Fruit fly (Drosophila melanogaster) whole organism, embryonic: ENCODE results near the gene Srp9.

Experiments used
- CG10267 ChIP-seq: fragments of 200-800 bp; sonication (Bioruptor generic); optimal IDR thresholded peaks from 2 replicates; lab custom pipeline; 2018; ENCODE audit warnings: missing biosample characterization, mild to moderate bottlenecking, missing genetic modification characterization, moderate library complexity
- CG12391 ChIP-seq: fragments of 200-800 bp; sonication (Bioruptor generic); optimal IDR thresholded peaks from 3 replicates; lab custom pipeline; 2018; ENCODE audit warnings: missing biosample characterization, mild to moderate bottlenecking, missing genetic modification characterization, moderate library complexity
- CG15696 ChIP-seq: fragments of 200-800 bp; sonication (Bioruptor generic); optimal IDR thresholded peaks from 2 replicates; lab custom pipeline; 2019; ENCODE audit warnings: missing biosample characterization, mild to moderate bottlenecking, missing genetic modification characterization, moderate library complexity
- CG1602 ChIP-seq: fragments of 200-800 bp; sonication (Bioruptor generic); optimal IDR thresholded peaks from 3 replicates; lab custom pipeline; 2016; ENCODE audit warnings: missing biosample characterization, missing genetic modification characterization
- CG17328 ChIP-seq: fragments of 200-800 bp; sonication (Bioruptor generic); IDR thresholded peaks from 2 replicates; pipeline ENCODE4 v1.3.6; 2022; ENCODE audit warnings: missing biosample characterization, missing genetic modification characterization
- CG17829 ChIP-seq: fragments of 200-800 bp; optimal IDR thresholded peaks from 2 replicates; lab custom pipeline; 2019; ENCODE audit warnings: missing biosample characterization, mild to moderate bottlenecking, missing genetic modification characterization, moderate library complexity
- CG31441 ChIP-seq: fragments of 200-800 bp; sonication (Bioruptor generic); IDR thresholded peaks from 2 replicates; pipeline ENCODE4 v1.3.6; 2022; ENCODE audit warnings: missing biosample characterization, missing genetic modification characterization
- CG34422 ChIP-seq: fragments of 200-800 bp; sonication (Bioruptor generic); IDR thresholded peaks from 3 replicates; pipeline ENCODE4 v1.3.6; 2022; ENCODE audit warnings: missing biosample characterization, missing genetic modification characterization
- CG3838 ChIP-seq: fragments of 200-800 bp; sonication (Bioruptor generic); optimal IDR thresholded peaks from 3 replicates; lab custom pipeline; 2016; ENCODE audit warnings: missing biosample characterization, missing genetic modification characterization
- CG4707 ChIP-seq: fragments of 200-800 bp; sonication (Bioruptor generic); optimal IDR thresholded peaks from 2 replicates; lab custom pipeline; 2018; ENCODE audit warnings: missing biosample characterization, mild to moderate bottlenecking, missing genetic modification characterization, moderate library complexity
- CG4854 ChIP-seq: fragments of 200-800 bp; sonication (Bioruptor generic); optimal IDR thresholded peaks from 2 replicates; lab custom pipeline; 2016; ENCODE audit warnings: missing biosample characterization, missing genetic modification characterization, inconsistent platforms
- CG7556 ChIP-seq: fragments of 200-800 bp; sonication (Bioruptor generic); optimal IDR thresholded peaks from 2 replicates; lab custom pipeline; 2017; ENCODE audit warnings: missing biosample characterization, mild to moderate bottlenecking, missing genetic modification characterization
- CG7745 ChIP-seq: fragments of 200-800 bp; sonication (Bioruptor generic); optimal IDR thresholded peaks from 2 replicates; lab custom pipeline; 2018; ENCODE audit warnings: missing biosample characterization, mild to moderate bottlenecking, missing genetic modification characterization, moderate library complexity
- CG7839 ChIP-seq: fragments of 200-800 bp; sonication (Bioruptor generic); optimal IDR thresholded peaks from 3 replicates; lab custom pipeline; 2018; ENCODE audit warnings: missing biosample characterization, mild to moderate bottlenecking, missing genetic modification characterization, moderate library complexity
- CG7963 ChIP-seq: fragments of 200-800 bp; sonication (Bioruptor generic); IDR thresholded peaks from 3 replicates; pipeline ENCODE4 v1.3.6; 2022; ENCODE audit warnings: missing biosample characterization, missing genetic modification characterization; ENCODE audit not compliant: partially characterized antibody
- CkIIα-i1 ChIP-seq: fragments of 200-800 bp; sonication (Bioruptor generic); IDR thresholded peaks from 2 replicates; pipeline ENCODE4 v1.3.6; 2022; ENCODE audit warnings: missing biosample characterization, missing genetic modification characterization
- CoRest ChIP-seq: fragments of 200-800 bp; sonication (Bioruptor generic); optimal IDR thresholded peaks from 3 replicates; lab custom pipeline; 2018; ENCODE audit warnings: missing biosample characterization, mild to moderate bottlenecking, missing genetic modification characterization, moderate library complexity
- D19A ChIP-seq: fragments of 200-800 bp; optimal IDR thresholded peaks from 3 replicates; lab custom pipeline; 2019; ENCODE audit warnings: missing biosample characterization, mild to moderate bottlenecking, missing genetic modification characterization, moderate library complexity
- D19B ChIP-seq: fragments of 200-800 bp; sonication (Bioruptor generic); optimal IDR thresholded peaks from 2 replicates; lab custom pipeline; 2017; ENCODE audit warnings: missing biosample characterization, mild to moderate bottlenecking, missing genetic modification characterization
- Dek ChIP-seq: fragments of 200-800 bp; sonication (Bioruptor generic); optimal IDR thresholded peaks from 3 replicates; lab custom pipeline; 2019; ENCODE audit warnings: missing biosample characterization, mild to moderate bottlenecking, missing genetic modification characterization, moderate library complexity
- Hr51 ChIP-seq, 2 experiments: fragments of 200-800 bp; sonication (Bioruptor generic); optimal IDR thresholded peaks; 2 replicates in 1 of 2; 3 replicates in 1 of 2; lab custom pipeline; 2016 to 2018; ENCODE audit warnings: missing biosample characterization in 2 of 2, missing genetic modification characterization in 2 of 2, mild to moderate bottlenecking in 1 of 2, moderate library complexity in 1 of 2
- Jarid2 ChIP-seq: fragments of 200-800 bp; sonication (Bioruptor generic); optimal IDR thresholded peaks from 3 replicates; lab custom pipeline; 2017; ENCODE audit warnings: mild to moderate bottlenecking, missing biosample characterization, missing genetic modification reagents, missing genetic modification characterization
- MTF-1 ChIP-seq: fragments of 200-800 bp; sonication (Bioruptor generic); optimal IDR thresholded peaks from 2 replicates; lab custom pipeline; 2018; ENCODE audit warnings: missing biosample characterization, mild to moderate bottlenecking, missing genetic modification characterization, borderline replicate concordance
- Med ChIP-seq: fragments of 200-800 bp; sonication (Bioruptor generic); peaks from one replicate; lab custom pipeline; 2016; ENCODE audit warnings: missing biosample characterization, missing genetic modification characterization, mild to moderate bottlenecking, inconsistent platforms, moderate library complexity
- Myb ChIP-seq: fragments of 200-800 bp; sonication (Bioruptor generic); optimal IDR thresholded peaks from 2 replicates; lab custom pipeline; 2016; ENCODE audit warnings: missing biosample characterization, missing genetic modification characterization
- Poxn ChIP-seq: fragments of 200-800 bp; sonication (Bioruptor generic); IDR thresholded peaks from 2 replicates; pipeline ENCODE4 v1.3.6; 2022; ENCODE audit warnings: missing biosample characterization, missing genetic modification characterization
- Sox100B ChIP-seq: fragments of 200-800 bp; sonication (Bioruptor generic); optimal IDR thresholded peaks from 3 replicates; lab custom pipeline; 2018; ENCODE audit warnings: missing biosample characterization, mild to moderate bottlenecking, missing genetic modification characterization
- Xbp1 ChIP-seq: fragments of 200-800 bp; sonication (Bioruptor generic); optimal IDR thresholded peaks from 3 replicates; lab custom pipeline; 2016; ENCODE audit warnings: missing biosample characterization, mild to moderate bottlenecking, missing genetic modification characterization
- al ChIP-seq: fragments of 200-800 bp; sonication (Bioruptor generic); IDR thresholded peaks from 2 replicates; pipeline ENCODE4 v1.3.6; 2022; ENCODE audit warnings: missing biosample characterization, missing genetic modification characterization
- br ChIP-seq: fragments of >200 bp; optimal IDR thresholded peaks from 2 replicates; lab custom pipeline; 2017
- cad ChIP-seq: fragments of >200 bp; optimal IDR thresholded peaks from 2 replicates; lab custom pipeline; 2017; ENCODE audit warnings: missing biosample characterization, missing genetic modification characterization
- chm ChIP-seq: fragments of 200-800 bp; sonication (Bioruptor generic); IDR thresholded peaks from 2 replicates; pipeline ENCODE4 v1.3.6; 2022; ENCODE audit warnings: missing biosample characterization, missing genetic modification characterization
- dmrt99B ChIP-seq: fragments of 200-800 bp; sonication (Bioruptor generic); optimal IDR thresholded peaks from 2 replicates; lab custom pipeline; 2018; ENCODE audit warnings: missing biosample characterization, mild to moderate bottlenecking, missing genetic modification characterization, moderate library complexity
- fd64A ChIP-seq: fragments of 200-800 bp; sonication (Bioruptor generic); optimal IDR thresholded peaks from 3 replicates; lab custom pipeline; 2018; ENCODE audit warnings: missing biosample characterization, mild to moderate bottlenecking, missing genetic modification characterization
- fd96Cb ChIP-seq: fragments of 200-800 bp; sonication (Bioruptor generic); optimal IDR thresholded peaks from 2 replicates; lab custom pipeline; 2018; ENCODE audit warnings: missing biosample characterization, mild to moderate bottlenecking, missing genetic modification characterization, moderate library complexity
- gcm ChIP-seq: fragments of 200-800 bp; sonication (Bioruptor generic); optimal IDR thresholded peaks from 2 replicates; lab custom pipeline; 2019; ENCODE audit warnings: missing biosample characterization, mild to moderate bottlenecking, missing genetic modification characterization, moderate library complexity
- grn ChIP-seq: fragments of 200-800 bp; sonication (Bioruptor generic); optimal IDR thresholded peaks from 3 replicates; lab custom pipeline; 2017; ENCODE audit warnings: missing biosample characterization, missing genetic modification characterization
- ham ChIP-seq: fragments of 200-800 bp; sonication (Bioruptor generic); IDR thresholded peaks from 2 replicates; pipeline ENCODE4 v1.3.6; 2022; ENCODE audit warnings: missing biosample characterization, missing genetic modification characterization
- hb ChIP-seq: fragments of 200-800 bp; sonication (Bioruptor generic); IDR thresholded peaks from 3 replicates; pipeline ENCODE4 v1.3.6; 2022; ENCODE audit warnings: missing biosample characterization, missing genetic modification characterization; ENCODE audit not compliant: partially characterized antibody
- jumu ChIP-seq: fragments of 200-800 bp; sonication (Bioruptor generic); optimal IDR thresholded peaks from 3 replicates; lab custom pipeline; 2016; ENCODE audit warnings: missing biosample characterization, missing genetic modification characterization
- lab ChIP-seq: fragments of 200-800 bp; sonication (Bioruptor generic); optimal IDR thresholded peaks from 3 replicates; lab custom pipeline; 2017; ENCODE audit warnings: missing biosample characterization, missing genetic modification characterization, mild to moderate bottlenecking, moderate library complexity, missing genetic modification reagents
- mirr ChIP-seq: fragments of 200-800 bp; sonication (Bioruptor generic); optimal IDR thresholded peaks from 3 replicates; lab custom pipeline; 2018; ENCODE audit warnings: missing biosample characterization, mild to moderate bottlenecking, missing genetic modification characterization
- salm ChIP-seq: fragments of 200-800 bp; sonication (Bioruptor generic); optimal IDR thresholded peaks from 2 replicates; lab custom pipeline; 2018; ENCODE audit warnings: missing biosample characterization, mild to moderate bottlenecking, missing genetic modification characterization
- slou ChIP-seq: fragments of 200-800 bp; sonication (Bioruptor generic); optimal IDR thresholded peaks from 3 replicates; lab custom pipeline; 2016; ENCODE audit warnings: missing biosample characterization, missing genetic modification characterization
- sug ChIP-seq: fragments of 200-800 bp; optimal IDR thresholded peaks from 2 replicates; lab custom pipeline; 2019; ENCODE audit warnings: missing biosample characterization, mild to moderate bottlenecking, missing genetic modification characterization, moderate library complexity
- tio ChIP-seq: fragments of 200-800 bp; sonication (Bioruptor generic); optimal IDR thresholded peaks from 2 replicates; lab custom pipeline; 2017; ENCODE audit warnings: missing biosample characterization, missing genetic modification characterization, inconsistent platforms

The Srp9 gene

dm6 chr3L:7960707-7961695 is 24.8 kb downstream of the Srp9 start (continued):
- TF ChIP-seq gcm (GFP tag; lab: Kevin White, UChicago): peak; percentile 14
- no peak for TF ChIP-seq Jarid2
- no peak for TF ChIP-seq CG4854
- TF ChIP-seq Dek: no peak
- peak; percentile 24; the same call in 1 of the 2 replicates for TF ChIP-seq CG17328 (GFP tag; lab: Robert Waterston, UW)
- no peak for TF ChIP-seq CG7963
- TF ChIP-seq slou (GFP tag; lab: Kevin White, UChicago): no peak
- TF ChIP-seq CG34422 (GFP tag; lab: Robert Waterston, UW): no peak
- TF ChIP-seq Xbp1 (GFP tag; lab: Kevin White, UChicago): no peak
- no peak for TF ChIP-seq jumu (GFP tag; lab: Kevin White, UChicago)
- no peak for TF ChIP-seq ham (GFP tag; lab: Robert Waterston, UW)
- peak; percentile 30; the same call in 1 of the 2 replicates for TF ChIP-seq chm (GFP tag; lab: Robert Waterston, UW)
- TF ChIP-seq al (GFP tag; lab: Robert Waterston, UW): no peak
- no peak for TF ChIP-seq hb (GFP tag; lab: Robert Waterston, UW)
- TF ChIP-seq CG31441 (GFP tag; lab: Robert Waterston, UW): no peak
- TF ChIP-seq sug (tag; lab: Kevin White, UChicago): peak; percentile 75
- TF ChIP-seq CG4707 (GFP tag; lab: Kevin White, UChicago): no peak
- no peak for TF ChIP-seq br (lab: Kevin White, UChicago)
- TF ChIP-seq Poxn: no peak

dm6 chr3L:7961973-7962753 is 26.0 kb downstream of the Srp9 start:
- TF ChIP-seq dmrt99B (tag; lab: Kevin White, UChicago) (peak; percentile 59), cad (GFP tag; lab: Kevin White, UChicago) (peak; percentile 9), CG1602 (GFP tag; lab: Kevin White, UChicago) (peak; percentile 1), CG3838 (GFP tag; lab: Kevin White, UChicago) (no peak), fd96Cb (tag; lab: Kevin White, UChicago) (peak; percentile 39), CG7745 (tag; lab: Kevin White, UChicago) (peak; percentile 47), jumu (GFP tag; lab: Kevin White, UChicago) (no peak), CG17829 (tag; lab: Kevin White, UChicago) (peak; percentile 57), CG12391 (tag; lab: Kevin White, UChicago) (peak; percentile 33), Hr51 (GFP tag; optimal IDR thresholded peaks at IDR 0.05; lab: Kevin White, UChicago) (peak in 1 of 2 experiments; percentile 46), MTF-1 (GFP tag; lab: Kevin White, UChicago) (peak; percentile 2), CG15696 (peak; percentile 19), CoRest (peak; percentile 57), Myb (GFP tag; lab: Kevin White, UChicago) (no peak), ham (GFP tag; lab: Robert Waterston, UW) (no peak), CG7556 (GFP tag; lab: Kevin White, UChicago) (peak; percentile 52), salm (peak; percentile 84), D19A (tag; lab: Kevin White, UChicago) (peak; percentile 44), fd64A (GFP tag; lab: Kevin White, UChicago) (peak; percentile 71), tio (no peak), lab (peak; percentile 23), CG7839 (peak; percentile 44), D19B (GFP tag; lab: Kevin White, UChicago) (no peak), Med (GFP tag; lab: Kevin White, UChicago) (peak; percentile 44), grn (peak; percentile 79), CG10267 (tag; lab: Kevin White, UChicago) (peak; percentile 45), Sox100B (GFP tag; lab: Kevin White, UChicago) (peak; percentile 54), mirr (GFP tag; lab: Kevin White, UChicago) (peak; percentile 54), CkIIα-i1 (no peak)
